Fruit fly (Drosophila melanogaster): ENCODE results near the gene CG6184.

The CG6184 gene

dm6 chr3R:19642893-19643270, 14.8 kb downstream of the CG6184 start (continued):
- TF ChIP-seq shn (GFP tag; optimal IDR thresholded peaks at IDR 0.05) = no peak
- TF ChIP-seq CG2202 (tag; optimal IDR thresholded peaks at IDR 0.05) = no peak
- TF ChIP-seq fd64A (GFP tag; optimal IDR thresholded peaks at IDR 0.05) = no peak
- no peak for TF ChIP-seq pita (GFP tag; optimal IDR thresholded peaks at IDR 0.05)
- peak; percentile 35 for TF ChIP-seq CG13624 (GFP tag; optimal IDR thresholded peaks at IDR 0.05)
- TF ChIP-seq zfh1 (GFP tag; IDR thresholded peaks at IDR 0.05) = peak; percentile 42; the same call in 1 of the 3 replicates
- TF ChIP-seq pan (optimal IDR thresholded peaks at IDR 0.05) = no peak
- peak in 1 of 2 experiments; percentile 31 for TF ChIP-seq pan (GFP tag; optimal IDR thresholded peaks at IDR 0.05 in 1 of 2, IDR thresholded peaks at IDR 0.05 in 1 of 2)
- TF ChIP-seq lbe (GFP tag; optimal IDR thresholded peaks at IDR 0.05) = peak; percentile 41
- TF ChIP-seq vvl (GFP tag; IDR thresholded peaks at IDR 0.05) = peak; percentile 39; the same call in 1 of the 2 replicates
- TF ChIP-seq CrebB (tag; optimal IDR thresholded peaks at IDR 0.05) = no peak
- no peak for TF ChIP-seq CG17359 (tag; optimal IDR thresholded peaks at IDR 0.05)
- no peak for TF ChIP-seq hth (optimal IDR thresholded peaks at IDR 0.05)
- peak; percentile 88 for TF ChIP-seq bbx (GFP tag; IDR thresholded peaks at IDR 0.05; ENCODE audit: partially characterized antibody)
- peak; percentile 21; the same call in 1 of the 2 replicates for TF ChIP-seq slbo (GFP tag; IDR thresholded peaks at IDR 0.05)
- TF ChIP-seq Lim3 (GFP tag; IDR thresholded peaks at IDR 0.05) = no peak
- peak; percentile 62 for TF ChIP-seq CG34224 (GFP tag; IDR thresholded peaks at IDR 0.05; ENCODE audit: partially characterized antibody)
- no peak for TF ChIP-seq ac (GFP tag; optimal IDR thresholded peaks at IDR 0.05)
- TF ChIP-seq CG13894 (tag; optimal IDR thresholded peaks at IDR 0.05) = no peak
- peak; percentile 23; the same call in 1 of the 2 replicates for TF ChIP-seq E2f1 (GFP tag; IDR thresholded peaks at IDR 0.05)
- peak; percentile 47; the same call in 1 of the 3 replicates for TF ChIP-seq CG17361 (GFP tag; IDR thresholded peaks at IDR 0.05)
- no peak for TF ChIP-seq CG8290 (GFP tag; optimal IDR thresholded peaks at IDR 0.05)
- TF ChIP-seq CG8290 (tag; optimal IDR thresholded peaks at IDR 0.05) = peak in 1 of 2 experiments; percentile 13
- TF ChIP-seq lov (optimal IDR thresholded peaks at IDR 0.05) = no peak
- TF ChIP-seq lov (GFP tag; IDR thresholded peaks at IDR 0.05) = no peak
- TF ChIP-seq cato (GFP tag; optimal IDR thresholded peaks at IDR 0.05; ENCODE audit: borderline replicate concordance) = no peak
- no peak for TF ChIP-seq klu (GFP tag; IDR thresholded peaks at IDR 0.05)
- TF ChIP-seq CkIIα-i1 (GFP tag; IDR thresholded peaks at IDR 0.05) = no peak
- TF ChIP-seq CG18011 (GFP tag; optimal IDR thresholded peaks at IDR 0.05) = peak; percentile 84
- no peak for TF ChIP-seq kay (GFP tag; optimal IDR thresholded peaks at IDR 0.05)
- TF ChIP-seq danr (GFP tag; IDR thresholded peaks at IDR 0.05) = no peak
- no peak for TF ChIP-seq Trl (optimal IDR thresholded peaks at IDR 0.05)
- TF ChIP-seq Trl (GFP tag; optimal IDR thresholded peaks at IDR 0.05) = peak; percentile 1
- no peak for TF ChIP-seq Hr51 (GFP tag; optimal IDR thresholded peaks at IDR 0.05)
- TF ChIP-seq CG7357 (GFP tag; IDR thresholded peaks at IDR 0.05) = no peak
- TF ChIP-seq sna (GFP tag; IDR thresholded peaks at IDR 0.05; ENCODE audit: partially characterized antibody) = peak; percentile 82
- peak; percentile 57 for TF ChIP-seq Sry-δ (GFP tag; optimal IDR thresholded peaks at IDR 0.05)
- no peak for TF ChIP-seq CG12942 (GFP tag; optimal IDR thresholded peaks at IDR 0.05)
- peak; percentile 69; the same call in 2 of the 3 replicates for TF ChIP-seq CG7963 (GFP tag; IDR thresholded peaks at IDR 0.05; ENCODE audit: partially characterized antibody)
- no peak for TF ChIP-seq MESR4 (GFP tag; optimal IDR thresholded peaks at IDR 0.05)
- peak; percentile 37; the same call in 1 of the 3 replicates for TF ChIP-seq Dbx (GFP tag; IDR thresholded peaks at IDR 0.05)
- TF ChIP-seq Atf-2 (GFP tag; optimal IDR thresholded peaks at IDR 0.05) = no peak
- no peak for TF ChIP-seq lmd (GFP tag; IDR thresholded peaks at IDR 0.05)
- 0 out of 3 replicates have a peak, but pooled peaks have one; percentile 7 for TF ChIP-seq CG34422 (GFP tag; IDR thresholded peaks at IDR 0.05)
- no peak for TF ChIP-seq Max (GFP tag; optimal IDR thresholded peaks at IDR 0.05)
- no peak for TF ChIP-seq CG15269 (tag; optimal IDR thresholded peaks at IDR 0.05)
- no peak for TF ChIP-seq bcd (GFP tag; optimal IDR thresholded peaks at IDR 0.05)
- TF ChIP-seq CG18476 (GFP tag; optimal IDR thresholded peaks at IDR 0.05) = no peak
- no peak for TF ChIP-seq jing (GFP tag; optimal IDR thresholded peaks at IDR 0.05)
- peak; percentile 43 for TF ChIP-seq CG9932 (GFP tag; IDR thresholded peaks at IDR 0.05)
- TF ChIP-seq zen2 (GFP tag; IDR thresholded peaks at IDR 0.05; ENCODE audit: partially characterized antibody) = peak; percentile 84
- TF ChIP-seq gem (tag; optimal IDR thresholded peaks at IDR 0.05) = no peak
